Fruit fly (Drosophila melanogaster) whole organism, prepupa: ENCODE measurements around the gene nompB.

Experiments
- Blimp-1 ChIP-seq: fragments of 200-800 bp; sonication (Bioruptor generic); optimal IDR thresholded peaks from 3 replicates; lab custom pipeline; 2017; ENCODE audit warnings: missing biosample characterization, missing genetic modification characterization, mild to moderate bottlenecking, moderate library complexity, missing genetic modification reagents
- CG10631 ChIP-seq: fragments of 200-800 bp; sonication (Bioruptor generic); optimal IDR thresholded peaks from 2 replicates; lab custom pipeline; 2016; ENCODE audit warnings: missing biosample characterization, missing genetic modification characterization
- CG11902 ChIP-seq: fragments of 200-800 bp; sonication (Bioruptor generic); optimal IDR thresholded peaks from 3 replicates; lab custom pipeline; 2016; ENCODE audit warnings: missing biosample characterization, missing genetic modification characterization
- CG32006 ChIP-seq: fragments of 200-800 bp; sonication (Bioruptor generic); optimal IDR thresholded peaks from 3 replicates; lab custom pipeline; 2017; ENCODE audit warnings: missing biosample characterization, mild to moderate bottlenecking, missing genetic modification characterization
- CG34406 ChIP-seq: fragments of 200-800 bp; sonication (Bioruptor generic); optimal IDR thresholded peaks from 3 replicates; lab custom pipeline; 2016; ENCODE audit warnings: missing biosample characterization, missing genetic modification characterization
- CG3919 ChIP-seq: fragments of 200-800 bp; sonication (Bioruptor generic); optimal IDR thresholded peaks from 3 replicates; lab custom pipeline; 2016; ENCODE audit warnings: missing biosample characterization, missing genetic modification characterization
- CG6276 ChIP-seq: fragments of 200-800 bp; sonication (Bioruptor generic); optimal IDR thresholded peaks from 2 replicates; lab custom pipeline; 2017; ENCODE audit warnings: missing biosample characterization, mild to moderate bottlenecking, missing genetic modification characterization
- CG6854 ChIP-seq: fragments of 200-800 bp; sonication (Bioruptor generic); optimal IDR thresholded peaks from 2 replicates; lab custom pipeline; 2017; ENCODE audit warnings: missing biosample characterization, mild to moderate bottlenecking, missing genetic modification characterization
- CG8119 ChIP-seq: fragments of 200-800 bp; sonication (Bioruptor generic); IDR thresholded peaks from 3 replicates; pipeline ENCODE4 v1.3.6; 2022; ENCODE audit warnings: missing biosample characterization, missing genetic modification characterization
- CG8319 ChIP-seq: fragments of 200-800 bp; sonication (Bioruptor generic); optimal IDR thresholded peaks from 3 replicates; lab custom pipeline; 2016; ENCODE audit warnings: missing biosample characterization, missing genetic modification characterization
- CG8632 ChIP-seq: fragments of 200-800 bp; sonication (Bioruptor generic); optimal IDR thresholded peaks from 3 replicates; lab custom pipeline; 2016; ENCODE audit warnings: missing biosample characterization, missing genetic modification characterization
- Eip75B ChIP-seq: fragments of 200-800 bp; sonication (Bioruptor generic); optimal IDR thresholded peaks from 3 replicates; lab custom pipeline; 2016; ENCODE audit warnings: missing biosample characterization, missing genetic modification characterization
- Eip93F ChIP-seq: fragments of 200-800 bp; sonication (Bioruptor generic); optimal IDR thresholded peaks from 2 replicates; lab custom pipeline; 2016; ENCODE audit warnings: missing biosample characterization, mild to moderate bottlenecking, missing genetic modification characterization
- Lpt ChIP-seq: fragments of 200-800 bp; sonication (Bioruptor generic); optimal IDR thresholded peaks from 3 replicates; lab custom pipeline; 2016; ENCODE audit warnings: missing biosample characterization, missing genetic modification characterization
- OdsH ChIP-seq: fragments of 200-800 bp; sonication (Bioruptor generic); optimal IDR thresholded peaks from 3 replicates; lab custom pipeline; 2016; ENCODE audit warnings: missing biosample characterization, missing genetic modification characterization
- Smox ChIP-seq: fragments of 200-800 bp; sonication (Bioruptor generic); optimal IDR thresholded peaks from 3 replicates; lab custom pipeline; 2016; ENCODE audit warnings: missing biosample characterization, missing genetic modification characterization
- Sox102F ChIP-seq: fragments of 200-800 bp; sonication (Bioruptor generic); optimal IDR thresholded peaks from 2 replicates; lab custom pipeline; 2016; ENCODE audit warnings: missing biosample characterization, mild to moderate bottlenecking, missing genetic modification characterization
- Sox14 ChIP-seq: fragments of 200-800 bp; sonication (Bioruptor generic); optimal IDR thresholded peaks from 3 replicates; lab custom pipeline; 2016; ENCODE audit warnings: missing biosample characterization, missing genetic modification characterization
- Sox15 ChIP-seq: fragments of 200-800 bp; sonication (Bioruptor generic); optimal IDR thresholded peaks from 3 replicates; lab custom pipeline; 2016; ENCODE audit warnings: missing biosample characterization, missing genetic modification characterization
- achi ChIP-seq: fragments of 200-800 bp; sonication (Bioruptor generic); optimal IDR thresholded peaks from 3 replicates; lab custom pipeline; 2016; ENCODE audit warnings: missing biosample characterization, missing genetic modification characterization
- acj6 ChIP-seq: fragments of 200-800 bp; sonication (Bioruptor generic); optimal IDR thresholded peaks from 3 replicates; lab custom pipeline; 2016; ENCODE audit warnings: missing biosample characterization, missing genetic modification characterization
- dsx ChIP-seq: fragments of 200-800 bp; optimal IDR thresholded peaks from 3 replicates; lab custom pipeline; 2019; ENCODE audit warnings: missing biosample characterization, mild to moderate bottlenecking, missing genetic modification characterization, moderate library complexity; ENCODE audit not compliant: poor library complexity, severe bottlenecking
- eg ChIP-seq: fragments of 200-800 bp; sonication (Bioruptor generic); IDR thresholded peaks from 3 replicates; pipeline ENCODE4 v1.3.6; 2022; ENCODE audit warnings: missing biosample characterization, missing genetic modification characterization
- esn ChIP-seq: fragments of 200-800 bp; sonication (Bioruptor generic); optimal IDR thresholded peaks from 2 replicates; lab custom pipeline; 2016; ENCODE audit warnings: missing biosample characterization, mild to moderate bottlenecking, missing genetic modification characterization, moderate library complexity
- fd85E ChIP-seq: fragments of 200-800 bp; sonication (Bioruptor generic); optimal IDR thresholded peaks from 3 replicates; lab custom pipeline; 2016; ENCODE audit warnings: missing biosample characterization, missing genetic modification characterization
- fkh ChIP-seq: fragments of 200-800 bp; sonication (Bioruptor generic); optimal IDR thresholded peaks from 3 replicates; lab custom pipeline; 2017; ENCODE audit warnings: missing biosample characterization, mild to moderate bottlenecking, missing genetic modification characterization, moderate library complexity
- lz ChIP-seq: fragments of 200-800 bp; sonication (Bioruptor generic); optimal IDR thresholded peaks from 3 replicates; lab custom pipeline; 2016; ENCODE audit warnings: missing biosample characterization, missing genetic modification characterization
- net ChIP-seq: fragments of 200-800 bp; sonication (Bioruptor generic); optimal IDR thresholded peaks from 3 replicates; lab custom pipeline; 2016; ENCODE audit warnings: missing biosample characterization, missing genetic modification characterization
- pdm3 ChIP-seq: fragments of 200-800 bp; sonication (Bioruptor generic); optimal IDR thresholded peaks from 3 replicates; lab custom pipeline; 2016; ENCODE audit warnings: missing biosample characterization, missing genetic modification characterization
- spab ChIP-seq: fragments of 200-800 bp; sonication (Bioruptor generic); optimal IDR thresholded peaks from 2 replicates; lab custom pipeline; 2017; ENCODE audit warnings: missing biosample characterization, mild to moderate bottlenecking, missing genetic modification characterization, missing genetic modification reagents
- svp ChIP-seq: fragments of 200-800 bp; sonication (Bioruptor generic); peaks from one replicate; lab custom pipeline; 2016; ENCODE audit warnings: missing biosample characterization, missing genetic modification characterization
- topi ChIP-seq: fragments of 200-800 bp; sonication (Bioruptor generic); optimal IDR thresholded peaks from 3 replicates; lab custom pipeline; 2016; ENCODE audit warnings: missing biosample characterization, missing genetic modification characterization
- vri ChIP-seq: fragments of 200-800 bp; sonication (Bioruptor generic); optimal IDR thresholded peaks from 3 replicates; lab custom pipeline; 2016; ENCODE audit warnings: missing biosample characterization, mild to moderate bottlenecking, missing genetic modification characterization

The nompB gene

DNA sequence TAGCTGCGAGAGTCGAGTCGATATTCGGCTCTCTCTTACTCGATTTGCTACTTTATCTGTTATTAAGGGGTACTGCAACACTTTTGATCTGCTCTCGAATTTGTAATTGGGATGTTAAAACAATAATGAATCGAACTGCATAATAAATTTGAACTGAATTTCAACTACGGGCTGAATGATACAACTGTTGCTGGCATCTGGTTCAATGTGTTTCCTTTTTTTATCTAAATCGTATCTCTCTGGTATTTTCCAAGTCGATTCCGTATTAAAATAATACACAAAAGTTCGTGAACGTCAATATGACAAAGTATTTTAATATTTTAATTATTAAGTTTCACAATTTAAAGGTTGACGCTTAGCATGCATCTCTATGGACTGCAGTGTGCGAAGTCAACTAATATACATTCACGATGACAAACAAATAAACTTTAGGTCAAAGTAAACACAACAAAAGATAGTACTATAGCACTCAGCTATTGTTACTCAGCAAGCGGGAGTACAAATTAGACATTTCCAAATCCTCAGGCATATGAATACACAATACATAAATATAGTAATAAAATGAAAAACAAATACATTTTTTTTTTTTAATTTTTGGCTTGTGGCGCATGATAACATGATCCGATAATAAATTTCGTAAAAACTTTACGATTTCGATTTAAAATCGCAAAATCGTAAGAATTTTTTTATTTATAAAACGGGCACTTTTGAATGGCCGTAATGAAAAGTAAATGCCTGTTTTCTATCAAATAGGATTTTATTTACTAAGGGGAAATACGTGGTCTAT lies 34.7 kb upstream of the nompB start, which contains the start of gene CG2201 (continued):
- TF ChIP-seq pdm3 (GFP tag; lab: Kevin White, UChicago) (peak; percentile 35), Sox14 (GFP tag; lab: Kevin White, UChicago) (peak; percentile 30), achi (GFP tag; lab: Kevin White, UChicago) (no peak), CG10631 (GFP tag; lab: Kevin White, UChicago) (peak; percentile 40), CG6854 (GFP tag; lab: Kevin White, UChicago) (no peak), spab (GFP tag; lab: Kevin White, UChicago) (no peak), CG8119 (peak; percentile 50; the same call in 1 of the 3 replicates), CG3919 (GFP tag; lab: Kevin White, UChicago) (no peak), net (GFP tag; lab: Kevin White, UChicago) (peak; percentile 26), esn (peak; percentile 55), CG6276 (GFP tag; lab: Kevin White, UChicago) (peak; percentile 15), Eip75B (GFP tag; lab: Kevin White, UChicago) (no peak), Smox (peak; percentile 24), CG8319 (GFP tag; lab: Kevin White, UChicago) (no peak), topi (GFP tag; lab: Kevin White, UChicago) (peak; percentile 38), fd85E (no peak), fkh (GFP tag; lab: Kevin White, UChicago) (peak; percentile 97), Sox102F (peak; percentile 64), eg (GFP tag; lab: Robert Waterston, UW) (no peak; the same call in 2 of the 3 replicates), Sox15 (GFP tag; lab: Kevin White, UChicago) (no peak)
- TF ChIP-seq, all 60 proteins: peak for 31

DNA sequence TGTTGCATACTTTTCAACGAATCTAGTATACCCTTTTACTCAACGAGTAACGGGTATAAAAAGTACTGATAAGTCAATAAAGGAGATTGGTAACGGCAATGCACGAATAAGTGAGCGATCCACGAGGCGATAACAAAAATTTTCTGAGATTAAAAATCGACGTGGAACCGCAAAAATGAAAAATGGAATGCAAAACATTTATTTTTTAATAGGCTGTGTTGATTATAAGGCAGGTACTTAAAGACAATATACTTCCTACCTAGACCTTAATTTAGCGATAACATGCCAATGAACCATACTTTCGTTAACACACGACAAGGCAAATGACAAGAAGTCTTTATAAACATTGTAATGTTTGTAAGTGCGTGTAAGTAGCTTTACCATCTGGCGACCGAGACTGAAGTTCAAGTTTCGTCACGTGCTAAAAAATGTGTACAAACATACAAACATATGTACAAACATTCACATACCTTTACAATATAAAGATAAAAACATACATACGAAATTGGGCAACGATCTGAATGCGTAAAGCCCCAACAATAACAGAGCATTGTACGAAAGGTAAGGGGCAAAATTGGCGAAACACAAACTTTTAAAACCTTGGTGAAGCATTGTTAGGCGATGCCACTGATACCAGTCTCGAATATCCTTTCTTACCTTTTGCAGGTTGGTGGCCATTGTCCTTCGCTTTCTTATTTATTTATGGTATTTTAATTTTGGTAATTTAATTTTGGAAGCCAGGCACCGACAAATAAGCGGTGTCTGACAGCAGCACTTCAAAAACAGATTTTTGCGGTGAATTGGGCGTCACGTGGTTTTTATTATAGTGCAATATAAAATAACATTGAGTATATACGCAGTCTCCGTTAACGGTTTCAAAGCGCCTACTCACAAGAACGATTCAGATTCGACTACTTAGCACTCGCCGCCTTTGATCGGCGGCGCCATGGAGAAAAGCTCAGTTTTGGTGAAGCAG lies 33.8 kb upstream of the nompB start:
- TF ChIP-seq svp (GFP tag; lab: Kevin White, UChicago): peak; percentile 57
- no peak for TF ChIP-seq Eip75B (GFP tag; lab: Kevin White, UChicago)
- no peak for TF ChIP-seq CG34406
- no peak for TF ChIP-seq acj6 (GFP tag; lab: Kevin White, UChicago)
- no peak for TF ChIP-seq Smox
- peak; percentile 57 for TF ChIP-seq vri
- TF ChIP-seq CG10631 (GFP tag; lab: Kevin White, UChicago): no peak
- TF ChIP-seq, all 60 proteins: peak for 2

dm6 chr2L:21622062-21622589 lies 32.9 kb upstream of the nompB start:
- TF ChIP-seq CG34406 (no peak), CG11902 (GFP tag; lab: Kevin White, UChicago) (no peak), Eip75B (GFP tag; lab: Kevin White, UChicago) (no peak), Sox14 (GFP tag; lab: Kevin White, UChicago) (no peak), dsx (GFP tag; lab: Kevin White, UChicago) (peak; percentile 27), achi (GFP tag; lab: Kevin White, UChicago) (no peak), Blimp-1 (GFP tag; lab: Kevin White, UChicago) (no peak)

DNA sequence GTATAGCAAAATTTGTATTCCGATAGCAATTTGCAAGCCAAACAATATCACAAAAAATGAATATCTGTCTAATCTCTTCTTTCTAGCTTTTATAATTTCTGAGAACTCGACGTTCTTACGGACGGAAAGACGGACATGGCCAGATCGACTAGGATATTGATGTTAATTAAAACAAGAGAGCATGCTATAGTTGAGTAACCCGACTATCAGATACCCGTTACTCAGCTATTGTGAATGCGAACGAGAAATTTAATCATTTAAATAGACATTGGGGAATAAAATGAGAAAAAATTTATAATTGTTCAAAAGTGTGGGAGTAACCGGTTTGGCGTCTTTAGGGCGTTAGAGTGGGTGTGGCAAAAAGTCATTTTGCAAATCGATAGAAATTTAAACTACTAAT lies 31.3 kb upstream of the nompB start:
- TF ChIP-seq esn (no peak), Lpt (GFP tag; lab: Kevin White, UChicago) (no peak), CG8632 (no peak), Eip93F (GFP tag; lab: Kevin White, UChicago) (no peak), net (GFP tag; lab: Kevin White, UChicago) (no peak), lz (no peak), fkh (GFP tag; lab: Kevin White, UChicago) (no peak), CG32006 (GFP tag; lab: Kevin White, UChicago) (no peak), OdsH (GFP tag; lab: Kevin White, UChicago) (no peak), CG8319 (GFP tag; lab: Kevin White, UChicago) (no peak)
